Fruit fly (Drosophila melanogaster) whole organism, prepupa: ENCODE results near the gene CG7131.

Experiments used
- CG11762 ChIP-seq: fragments of 200-800 bp; sonication (Bioruptor generic); optimal IDR thresholded peaks from 3 replicates; lab custom pipeline; 2016; ENCODE audit warnings: missing biosample characterization, missing genetic modification characterization; ENCODE audit not compliant: insufficient read depth
- lz ChIP-seq: fragments of 200-800 bp; sonication (Bioruptor generic); optimal IDR thresholded peaks from 3 replicates; lab custom pipeline; 2016; ENCODE audit warnings: missing biosample characterization, missing genetic modification characterization

dm6 chr3R:18292371-18292770, 3.8 kb upstream of the CG7131 start:
- TF ChIP-seq CG11762 (GFP tag; lab: Kevin White, UChicago): no peak
- TF ChIP-seq lz: no peak
